Fruit fly (Drosophila melanogaster) whole organism, embryonic: ENCODE measurements around the gene CG34163.

Experiments used
- Aef1 ChIP-seq: fragments of 200-800 bp; sonication (Bioruptor generic); IDR thresholded peaks from 3 replicates; pipeline ENCODE4 v1.3.6; 2022; ENCODE audit warnings: missing biosample characterization, missing genetic modification characterization
- Antp ChIP-seq: fragments of 200-800 bp; sonication (Bioruptor generic); optimal IDR thresholded peaks from 3 replicates; lab custom pipeline; 2016; ENCODE audit warnings: missing biosample characterization, missing genetic modification characterization
- BtbVII ChIP-seq: fragments of 200-800 bp; sonication (Bioruptor generic); optimal IDR thresholded peaks from 3 replicates; lab custom pipeline; 2017; ENCODE audit warnings: missing biosample characterization, mild to moderate bottlenecking, missing genetic modification characterization
- CG11456 ChIP-seq: fragments of 200-800 bp; sonication (Bioruptor generic); IDR thresholded peaks from 3 replicates; pipeline ENCODE4 v1.3.6; 2022; ENCODE audit warnings: missing biosample characterization, missing genetic modification characterization
- CG12769 ChIP-seq: fragments of 200-800 bp; sonication (Bioruptor generic); optimal IDR thresholded peaks from 2 replicates; lab custom pipeline; 2019; ENCODE audit warnings: missing biosample characterization, mild to moderate bottlenecking, missing genetic modification characterization, moderate library complexity
- CG16813 ChIP-seq: fragments of 200-800 bp; sonication (Bioruptor generic); IDR thresholded peaks from 3 replicates; pipeline ENCODE4 v1.3.6; 2022; ENCODE audit warnings: missing biosample characterization, missing genetic modification characterization; ENCODE audit not compliant: partially characterized antibody
- CG16863 ChIP-seq: fragments of 200-800 bp; sonication (Bioruptor generic); optimal IDR thresholded peaks from 3 replicates; lab custom pipeline; 2016; ENCODE audit warnings: missing biosample characterization, missing genetic modification characterization
- CG17829 ChIP-seq: fragments of 200-800 bp; optimal IDR thresholded peaks from 2 replicates; lab custom pipeline; 2019; ENCODE audit warnings: missing biosample characterization, mild to moderate bottlenecking, missing genetic modification characterization, moderate library complexity
- CG18599 ChIP-seq: fragments of 200-800 bp; sonication (Bioruptor generic); optimal IDR thresholded peaks from 3 replicates; lab custom pipeline; 2017; ENCODE audit warnings: missing biosample characterization, missing genetic modification characterization, mild to moderate bottlenecking, moderate library complexity, missing genetic modification reagents
- CG32772 ChIP-seq: fragments of 200-800 bp; sonication (Bioruptor generic); IDR thresholded peaks from 2 replicates; pipeline ENCODE4 v1.3.6; 2022; ENCODE audit warnings: missing biosample characterization, missing genetic modification characterization
- CG3726 ChIP-seq: fragments of 200-800 bp; sonication (Bioruptor generic); IDR thresholded peaks from 3 replicates; pipeline ENCODE4, ENCODE4 v1.3.6; 2022; ENCODE audit warnings: missing biosample characterization, missing genetic modification characterization
- CG4328 ChIP-seq: fragments of 200-800 bp; sonication (Bioruptor generic); optimal IDR thresholded peaks from 3 replicates; lab custom pipeline; 2017; ENCODE audit warnings: missing biosample characterization, missing genetic modification reagents, missing genetic modification characterization
- CG4360 ChIP-seq: fragments of 200-800 bp; sonication (Bioruptor generic); IDR thresholded peaks from 2 replicates; pipeline ENCODE4 v1.3.6; 2022; ENCODE audit warnings: missing biosample characterization, missing genetic modification characterization
- CG6765 ChIP-seq: fragments of 200-800 bp; sonication (Bioruptor generic); optimal IDR thresholded peaks from 3 replicates; lab custom pipeline; 2017; ENCODE audit warnings: missing biosample characterization, mild to moderate bottlenecking, missing genetic modification characterization
- CG6791 ChIP-seq: fragments of 200-800 bp; sonication (Bioruptor generic); IDR thresholded peaks from 3 replicates; pipeline ENCODE4 v1.3.6; 2022; ENCODE audit warnings: missing biosample characterization, missing genetic modification characterization; ENCODE audit not compliant: partially characterized antibody
- CG6854 ChIP-seq: fragments of 200-800 bp; sonication (Bioruptor generic); optimal IDR thresholded peaks from 3 replicates; lab custom pipeline; 2017; ENCODE audit warnings: missing biosample characterization, mild to moderate bottlenecking, missing genetic modification characterization
- CG7745 ChIP-seq: fragments of 200-800 bp; sonication (Bioruptor generic); optimal IDR thresholded peaks from 2 replicates; lab custom pipeline; 2018; ENCODE audit warnings: missing biosample characterization, mild to moderate bottlenecking, missing genetic modification characterization, moderate library complexity
- CG7963 ChIP-seq: fragments of 200-800 bp; sonication (Bioruptor generic); IDR thresholded peaks from 3 replicates; pipeline ENCODE4 v1.3.6; 2022; ENCODE audit warnings: missing biosample characterization, missing genetic modification characterization; ENCODE audit not compliant: partially characterized antibody
- CG7987 ChIP-seq: fragments of 200-800 bp; sonication (Bioruptor generic); optimal IDR thresholded peaks from 2 replicates; lab custom pipeline; 2018; ENCODE audit warnings: missing biosample characterization, mild to moderate bottlenecking, missing genetic modification characterization, moderate library complexity
- Dfd ChIP-seq, 2 experiments: fragments of >200 bp; optimal IDR thresholded peaks; 2 replicates each; lab custom pipeline; 2017; ENCODE audit warnings: missing biosample characterization in 2 of 2, missing genetic modification characterization in 2 of 2
- Elba2 ChIP-seq: fragments of 200-800 bp; sonication (Bioruptor generic); optimal IDR thresholded peaks from 3 replicates; lab custom pipeline; 2016; ENCODE audit warnings: missing biosample characterization, missing genetic modification characterization
- H15 ChIP-seq: fragments of 200-800 bp; sonication (Bioruptor generic); IDR thresholded peaks from 3 replicates; pipeline ENCODE4 v1.3.6; 2022; ENCODE audit warnings: missing biosample characterization, missing genetic modification characterization
- HmgD ChIP-seq: fragments of 200-800 bp; sonication (Bioruptor generic); optimal IDR thresholded peaks from 3 replicates; lab custom pipeline; 2016; ENCODE audit warnings: missing biosample characterization, missing genetic modification characterization
- Jarid2 ChIP-seq: fragments of 200-800 bp; sonication (Bioruptor generic); optimal IDR thresholded peaks from 3 replicates; lab custom pipeline; 2017; ENCODE audit warnings: mild to moderate bottlenecking, missing biosample characterization, missing genetic modification reagents, missing genetic modification characterization
- Kr ChIP-seq: fragments of 200-800 bp; sonication (Bioruptor generic); optimal IDR thresholded peaks from 2 replicates; lab custom pipeline; 2017; ENCODE audit warnings: missing biosample characterization, mild to moderate bottlenecking, missing genetic modification characterization
- Meics ChIP-seq: fragments of 200-800 bp; sonication (Bioruptor generic); optimal IDR thresholded peaks from 2 replicates; lab custom pipeline; 2017; ENCODE audit warnings: missing biosample characterization, mild to moderate bottlenecking, missing genetic modification characterization
- Mrtf ChIP-seq: fragments of 200-800 bp; sonication (Bioruptor generic); IDR thresholded peaks from 3 replicates; pipeline ENCODE4 v1.3.6; 2022; ENCODE audit warnings: missing biosample characterization, missing genetic modification characterization
- ab ChIP-seq: fragments of 200-800 bp; sonication (Bioruptor generic); optimal IDR thresholded peaks from 2 replicates; lab custom pipeline; 2016; ENCODE audit warnings: missing biosample characterization, missing genetic modification characterization
- bsh ChIP-seq, 2 experiments: fragments of 200-800 bp; sonication (Bioruptor generic); optimal IDR thresholded peaks; 2 replicates each; lab custom pipeline; 2017 to 2018; ENCODE audit warnings: mild to moderate bottlenecking in 2 of 2, missing biosample characterization in 2 of 2, missing genetic modification characterization in 2 of 2, moderate library complexity in 1 of 2
- ci ChIP-seq: fragments of 200-800 bp; sonication (Bioruptor generic); IDR thresholded peaks from 3 replicates; pipeline ENCODE4 v1.3.6; 2022; ENCODE audit warnings: missing biosample characterization, missing genetic modification characterization
- corto ChIP-seq: fragments of 200-800 bp; sonication (Bioruptor generic); optimal IDR thresholded peaks from 2 replicates; lab custom pipeline; 2016; ENCODE audit warnings: missing biosample characterization, mild to moderate bottlenecking, missing genetic modification characterization, moderate library complexity
- gsb ChIP-seq: fragments of 200-800 bp; sonication (Bioruptor generic); IDR thresholded peaks from 2 replicates; pipeline ENCODE4 v1.3.6; 2022; ENCODE audit warnings: missing biosample characterization, missing genetic modification characterization
- kah ChIP-seq: fragments of 200-800 bp; sonication (Bioruptor generic); optimal IDR thresholded peaks from 2 replicates; lab custom pipeline; 2018; ENCODE audit warnings: missing biosample characterization, mild to moderate bottlenecking, missing genetic modification characterization
- lilli ChIP-seq: fragments of 200-800 bp; sonication (Bioruptor generic); optimal IDR thresholded peaks from 3 replicates; lab custom pipeline; 2016; ENCODE audit warnings: missing biosample characterization, missing genetic modification characterization
- lmd ChIP-seq: fragments of 200-800 bp; sonication (Bioruptor generic); IDR thresholded peaks from 2 replicates; pipeline ENCODE4 v1.3.6; 2022; ENCODE audit warnings: missing biosample characterization, missing genetic modification characterization
- lov ChIP-seq, 2 experiments: fragments of 200-800 bp in 1 of 2; fragments of >200 bp in 1 of 2; sonication (Bioruptor generic) in 1 of 2; IDR thresholded peaks in 1 of 2; optimal IDR thresholded peaks in 1 of 2; 2 replicates in 1 of 2; 3 replicates in 1 of 2; pipeline versions ENCODE4 v1.3.6 to Lab custom; 2017 to 2022; ENCODE audit warnings: missing biosample characterization in 1 of 2, missing genetic modification characterization in 1 of 2
- pita ChIP-seq: fragments of 200-800 bp; sonication (Bioruptor generic); optimal IDR thresholded peaks from 2 replicates; lab custom pipeline; 2017; ENCODE audit warnings: missing biosample characterization, mild to moderate bottlenecking, missing genetic modification characterization
- prd ChIP-seq, 3 experiments: fragments of >200 bp in 2 of 3; fragments of 200-800 bp in 1 of 3; sonication (Bioruptor generic) in 1 of 3; optimal IDR thresholded peaks in 2 of 3; IDR thresholded peaks in 1 of 3; 2 replicates in 2 of 3; 3 replicates in 1 of 3; pipeline versions ENCODE4 v1.3.6 to Lab custom; 2017 to 2022; ENCODE audit warnings: missing biosample characterization in 1 of 3, missing genetic modification characterization in 1 of 3
- sc ChIP-seq, 3 experiments: fragments of >200 bp in 2 of 3; fragments of 200-800 bp in 1 of 3; sonication (Bioruptor generic) in 1 of 3; optimal IDR thresholded peaks; 2 replicates in 2 of 3; 3 replicates in 1 of 3; lab custom pipeline; 2017; ENCODE audit warnings: mild to moderate bottlenecking in 1 of 3, missing biosample characterization in 1 of 3, missing genetic modification characterization in 1 of 3, missing genetic modification reagents in 1 of 3
- schlank ChIP-seq: fragments of 200-800 bp; sonication (Bioruptor generic); optimal IDR thresholded peaks from 2 replicates; lab custom pipeline; 2018; ENCODE audit warnings: missing biosample characterization, mild to moderate bottlenecking, missing genetic modification characterization
- unc-4 ChIP-seq: fragments of 200-800 bp; sonication (Bioruptor generic); IDR thresholded peaks from 2 replicates; pipeline ENCODE4 v1.3.6; 2022; ENCODE audit warnings: missing biosample characterization, missing genetic modification characterization; ENCODE audit not compliant: partially characterized antibody
- wek ChIP-seq: fragments of 200-800 bp; sonication (Bioruptor generic); optimal IDR thresholded peaks from 3 replicates; lab custom pipeline; 2018; ENCODE audit warnings: missing biosample characterization, mild to moderate bottlenecking, missing genetic modification characterization, moderate library complexity
- yki ChIP-seq: fragments of >200 bp; optimal IDR thresholded peaks from 3 replicates; lab custom pipeline; 2018

Gene CG34163

DNA sequence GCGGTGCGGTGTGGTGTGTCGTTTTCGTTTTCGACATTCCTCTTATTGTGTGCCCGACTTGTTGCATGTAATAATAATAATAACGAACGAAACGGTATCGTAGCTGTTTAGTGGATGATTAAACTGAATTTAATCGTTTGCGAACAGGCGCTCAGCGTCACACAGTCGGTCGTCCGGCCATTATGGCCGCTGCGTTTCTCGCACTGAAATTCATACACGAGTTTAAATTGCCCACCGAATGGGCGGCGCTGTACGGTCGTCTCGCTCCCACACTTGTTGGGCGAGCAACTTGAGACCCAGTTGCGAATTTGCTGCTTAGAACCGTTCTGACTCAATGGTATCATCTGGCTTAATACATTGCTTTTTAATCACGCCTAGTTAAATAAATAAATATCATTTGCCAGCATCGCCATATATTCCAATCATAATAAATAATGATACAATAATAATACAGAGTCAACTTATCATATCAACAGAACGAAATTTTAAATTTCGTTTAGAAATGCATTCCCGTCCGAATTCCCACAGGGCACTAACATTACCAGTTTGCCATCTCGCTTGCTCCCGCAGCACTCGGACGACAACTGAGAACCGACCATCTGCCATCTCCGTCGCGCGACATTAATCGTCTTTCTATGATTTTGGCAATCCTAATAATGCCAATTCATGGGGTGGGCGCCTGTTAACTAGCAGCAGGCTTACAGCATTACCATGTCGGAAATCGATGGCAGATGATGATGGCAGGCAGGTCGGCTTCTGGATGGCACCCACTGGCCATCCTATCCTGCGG lies 23.0 kb downstream of the CG34163 start (continued):
- TF ChIP-seq Dfd (GFP tag; optimal IDR thresholded peaks at IDR 0.05; lab: Kevin White, UChicago), result no peak
- no peak for TF ChIP-seq unc-4 (GFP tag; lab: Robert Waterston, UW)
- no peak for TF ChIP-seq prd (optimal IDR thresholded peaks at IDR 0.05; lab: Kevin White, UChicago)
- no peak for TF ChIP-seq prd (GFP tag; IDR thresholded peaks at IDR 0.05; lab: Robert Waterston, UW)
- TF ChIP-seq Jarid2 (GFP tag; lab: Kevin White, UChicago), result peak; percentile 73
- peak; percentile 55 to 90 for TF ChIP-seq bsh (GFP tag; optimal IDR thresholded peaks at IDR 0.05; lab: Kevin White, UChicago)
- TF ChIP-seq CG11456, result no peak

DNA sequence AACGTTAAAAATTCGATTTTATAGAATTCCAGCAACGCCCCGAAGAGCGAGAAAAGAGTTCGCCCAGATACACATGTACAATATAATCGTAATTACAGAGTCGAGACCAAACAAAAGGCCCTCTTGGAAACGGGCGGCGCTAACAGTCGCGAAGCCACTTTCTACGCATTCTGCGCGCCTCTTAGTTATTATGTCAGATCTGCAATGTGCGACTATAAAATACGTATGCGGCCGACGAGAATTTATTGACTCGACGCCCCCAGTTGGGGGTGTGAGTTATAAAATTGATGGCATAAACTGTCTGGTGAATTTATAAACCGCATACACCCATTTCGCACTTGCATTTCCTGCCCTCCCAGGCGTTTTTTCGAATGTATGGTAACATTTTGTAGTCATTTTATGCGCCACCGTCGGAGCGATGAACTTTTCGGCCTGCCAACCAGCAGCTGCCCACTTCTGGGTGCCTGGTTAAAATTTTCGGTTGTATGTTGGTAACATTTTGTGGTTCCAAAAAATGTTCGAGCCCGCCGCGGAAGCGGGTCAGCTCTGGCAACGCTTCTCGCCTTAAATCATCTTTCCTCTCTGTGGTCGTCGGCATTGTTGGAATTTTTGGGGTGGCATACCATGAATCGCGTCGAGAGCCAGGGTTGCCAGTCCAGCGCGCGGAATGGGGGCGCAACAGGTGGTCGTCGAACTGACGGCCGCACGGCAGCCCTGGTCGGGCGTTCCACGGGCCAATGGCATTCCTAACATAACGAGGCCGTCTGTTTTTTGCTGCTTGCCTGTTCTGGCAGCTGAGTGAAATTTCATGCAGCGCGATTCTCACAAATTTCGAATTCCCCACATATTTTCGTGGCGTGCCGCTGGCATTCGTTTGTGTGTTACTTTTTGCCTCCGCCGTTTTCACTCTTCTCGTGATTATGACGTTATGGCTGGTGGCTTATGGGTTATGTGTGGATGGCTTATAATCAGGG lies 23.9 kb downstream of the CG34163 start:
- no peak for TF ChIP-seq sc (optimal IDR thresholded peaks at IDR 0.05; lab: Kevin White, UChicago)
- TF ChIP-seq sc (GFP tag; optimal IDR thresholded peaks at IDR 0.05; lab: Kevin White, UChicago), result no peak
- peak; percentile 85 for TF ChIP-seq Antp (GFP tag; lab: Kevin White, UChicago)
- TF ChIP-seq CG18599 (GFP tag; lab: Kevin White, UChicago), result peak; percentile 94
- TF ChIP-seq Elba2 (GFP tag; lab: Kevin White, UChicago), result no peak
- peak; percentile 86 for TF ChIP-seq CG6765 (GFP tag; lab: Kevin White, UChicago)
- TF ChIP-seq gsb (GFP tag; lab: Robert Waterston, UW), result no peak
- TF ChIP-seq CG4360 (GFP tag; lab: Robert Waterston, UW), result no peak
- TF ChIP-seq CG6854 (GFP tag; lab: Kevin White, UChicago), result peak; percentile 39
- peak; percentile 83 for TF ChIP-seq Meics (GFP tag; lab: Kevin White, UChicago)
- no peak for TF ChIP-seq CG6791 (GFP tag; lab: Robert Waterston, UW)
- peak; percentile 68 for TF ChIP-seq CG4328 (GFP tag; lab: Kevin White, UChicago)
- peak; percentile 69 for TF ChIP-seq wek
- no peak for TF ChIP-seq lmd (GFP tag; lab: Robert Waterston, UW)
- peak; percentile 19 for TF ChIP-seq BtbVII (GFP tag; lab: Kevin White, UChicago)
- TF ChIP-seq Aef1 (GFP tag; lab: Robert Waterston, UW), result no peak
- peak; percentile 98 for TF ChIP-seq CG17829 (tag; lab: Kevin White, UChicago)
- peak; percentile 54 for TF ChIP-seq schlank (tag; lab: Kevin White, UChicago)
- peak; percentile 86 for TF ChIP-seq lilli (GFP tag; lab: Kevin White, UChicago)
- peak; percentile 100 for TF ChIP-seq kah (GFP tag; lab: Kevin White, UChicago)
- peak; percentile 27 for TF ChIP-seq CG7987 (GFP tag; lab: Kevin White, UChicago)
- no peak for TF ChIP-seq corto
- TF ChIP-seq CG32772 (GFP tag; lab: Robert Waterston, UW), result no peak
- TF ChIP-seq Mrtf (GFP tag; lab: Robert Waterston, UW), result no peak
- no peak for TF ChIP-seq CG7963 (GFP tag; lab: Robert Waterston, UW)
- no peak for TF ChIP-seq ci (GFP tag; lab: Robert Waterston, UW)
- TF ChIP-seq Kr (GFP tag; lab: Kevin White, UChicago), result peak; percentile 92
- TF ChIP-seq CG3726 (GFP tag; lab: Robert Waterston, UW), result no peak
- TF ChIP-seq H15, result no peak
- peak; percentile 68 for TF ChIP-seq CG16863 (GFP tag; lab: Kevin White, UChicago)
- TF ChIP-seq lov (optimal IDR thresholded peaks at IDR 0.05; lab: Kevin White, UChicago), result no peak
- no peak for TF ChIP-seq lov (GFP tag; IDR thresholded peaks at IDR 0.05; lab: Robert Waterston, UW)
- TF ChIP-seq HmgD, result peak; percentile 54
- peak; percentile 98 for TF ChIP-seq CG12769
- TF ChIP-seq CG7745, result peak; percentile 43
- no peak for TF ChIP-seq CG16813
- no peak for TF ChIP-seq pita
- peak; percentile 34 for TF ChIP-seq ab (GFP tag; lab: Kevin White, UChicago)
- TF ChIP-seq yki (lab: Kevin White, UChicago), result no peak
